Worm (Caenorhabditis elegans) whole organism, L4 larva: ENCODE measurements around the gene F32D8.1.

Experiments used
- D1046.2 ChIP-seq: fragments of 200-800 bp; sonication (Bioruptor generic); IDR thresholded peaks from 2 replicates; pipeline ENCODE4 v1.3.6; 2022; ENCODE audit warnings: missing genetic modification characterization, missing compliant biosample characterization
- F10B5.3 ChIP-seq: sonication (generic microtip); optimal IDR thresholded peaks from 2 replicates; lab custom pipeline; 2016; ENCODE audit warnings: mild to moderate bottlenecking, missing genetic modification characterization, missing compliant biosample characterization
- F44E2.7 ChIP-seq: fragments of 200-800 bp; sonication (Bioruptor generic); IDR thresholded peaks from 2 replicates; pipeline ENCODE4 v2.1.2; 2022; ENCODE audit warnings: missing genetic modification characterization, missing compliant biosample characterization
- T20F7.1 ChIP-seq: fragments of 200-800 bp; sonication (Bioruptor generic); optimal IDR thresholded peaks from 2 replicates; lab custom pipeline; 2018; ENCODE audit warnings: mild to moderate bottlenecking, missing genetic modification characterization, missing compliant biosample characterization
- T26A8.4 ChIP-seq: fragments of 200-800 bp; sonication (Bioruptor generic); IDR thresholded peaks from 2 replicates; pipeline ENCODE4 v1.3.6; 2022; ENCODE audit warnings: missing genetic modification characterization, missing compliant biosample characterization
- Y5F2A.4 ChIP-seq: fragments of 200-800 bp; sonication (Bioruptor generic); optimal IDR thresholded peaks from 2 replicates; lab custom pipeline; 2018; ENCODE audit warnings: mild to moderate bottlenecking, missing genetic modification characterization, missing compliant biosample characterization
- ZK337.2 ChIP-seq: fragments of 200-800 bp; sonication (Bioruptor generic); IDR thresholded peaks from 2 replicates; pipeline ENCODE4 v1.3.6; 2022; ENCODE audit warnings: missing genetic modification reagents, missing genetic modification characterization, missing compliant biosample characterization
- ZK546.5 ChIP-seq, 2 experiments: sonication (generic microtip); optimal IDR thresholded peaks; 2 replicates each; lab custom pipeline; 2017; ENCODE audit warnings: missing biosample characterization in 2 of 2, missing genetic modification characterization in 2 of 2
- aha-1 ChIP-seq: fragments of 150-350 bp; peaks from one replicate; lab custom pipeline; 2014; ENCODE audit warnings: missing biosample characterization, missing genetic modification characterization
- aly-2 ChIP-seq: sonication (generic microtip); optimal IDR thresholded peaks from 2 replicates; lab custom pipeline; 2018; ENCODE audit warnings: missing biosample characterization, missing genetic modification characterization
- arid-1 ChIP-seq: fragments of 200-800 bp; sonication (Bioruptor generic); conservative IDR thresholded peaks from 2 replicates; pipeline ENCODE4 v1.3.6; 2022; ENCODE audit warnings: missing genetic modification reagents, missing genetic modification characterization, missing compliant biosample characterization
- attf-4 ChIP-seq: sonication (generic microtip); optimal IDR thresholded peaks from 3 replicates; lab custom pipeline; 2017; ENCODE audit warnings: missing biosample characterization, missing genetic modification characterization
- ceh-28 ChIP-seq: fragments of 150-350 bp; optimal IDR thresholded peaks from 2 replicates; lab custom pipeline; 2014; ENCODE audit warnings: missing biosample characterization, missing genetic modification reagents, missing genetic modification characterization
- ceh-82 ChIP-seq: sonication (generic microtip); optimal IDR thresholded peaks from 2 replicates; lab custom pipeline; 2017; ENCODE audit warnings: missing biosample characterization, missing genetic modification characterization
- ces-1 ChIP-seq: fragments of 150-350 bp; sonication (generic microtip); optimal IDR thresholded peaks from 4 replicates; lab custom pipeline; 2014; ENCODE audit warnings: missing biosample characterization, missing genetic modification reagents, missing genetic modification characterization
- cey-2 ChIP-seq: sonication (generic microtip); optimal IDR thresholded peaks from 3 replicates; lab custom pipeline; 2017; ENCODE audit warnings: missing genetic modification characterization, mild to moderate bottlenecking, missing compliant biosample characterization, antibody characterized with exemption, borderline replicate concordance; ENCODE audit not compliant: insufficient read depth
- ctbp-1 ChIP-seq: fragments of 200-800 bp; sonication (Bioruptor generic); IDR thresholded peaks from 2 replicates; pipeline ENCODE4 v1.3.6; 2022; ENCODE audit warnings: missing genetic modification reagents, missing genetic modification characterization, missing compliant biosample characterization
- daf-12 ChIP-seq: fragments of 150-350 bp; optimal IDR thresholded peaks from 2 replicates; lab custom pipeline; 2014; ENCODE audit warnings: missing biosample characterization, missing genetic modification reagents, missing genetic modification characterization
- dmd-8 ChIP-seq: fragments of 200-800 bp; sonication (Bioruptor generic); IDR thresholded peaks from 2 replicates; pipeline ENCODE4 v1.3.6; 2022; ENCODE audit warnings: missing genetic modification characterization, missing compliant biosample characterization
- dmd-9 ChIP-seq: fragments of 200-800 bp; sonication (Bioruptor generic); IDR thresholded peaks from 2 replicates; pipeline ENCODE4 v1.3.6; 2022; ENCODE audit warnings: missing genetic modification reagents, missing genetic modification characterization, missing compliant biosample characterization
- duxl-1 ChIP-seq: sonication (generic microtip); optimal IDR thresholded peaks from 2 replicates; lab custom pipeline; 2016; ENCODE audit warnings: mild to moderate bottlenecking, missing genetic modification characterization, moderate library complexity, missing compliant biosample characterization; ENCODE audit not compliant: poor library complexity
- egl-43 ChIP-seq: fragments of 200-800 bp; sonication (Bioruptor generic); IDR thresholded peaks from 2 replicates; pipeline ENCODE4 v1.3.6; 2022; ENCODE audit warnings: missing genetic modification reagents, missing genetic modification characterization, missing compliant biosample characterization
- hif-1 ChIP-seq, 2 experiments: sonication (generic microtip); optimal IDR thresholded peaks; 2 replicates each; lab custom pipeline; 2016 to 2017; ENCODE audit warnings: missing compliant biosample characterization in 2 of 2, missing genetic modification characterization in 2 of 2, missing genetic modification reagents in 2 of 2, missing genotype in 2 of 2, mild to moderate bottlenecking in 1 of 2
- hlh-11 ChIP-seq: fragments of 200-800 bp; sonication (Bioruptor generic); optimal IDR thresholded peaks from 2 replicates; lab custom pipeline; 2018; ENCODE audit warnings: mild to moderate bottlenecking, missing genetic modification characterization, missing compliant biosample characterization
- lim-7 ChIP-seq: fragments of 200-800 bp; sonication (Bioruptor generic); IDR thresholded peaks from 2 replicates; pipeline ENCODE4 v1.3.6; 2022; ENCODE audit warnings: missing genetic modification characterization, missing compliant biosample characterization
- lin-15B ChIP-seq: fragments of 150-350 bp; sonication (generic microtip); optimal IDR thresholded peaks from 3 replicates; lab custom pipeline; 2014; ENCODE audit warnings: missing biosample characterization, missing genetic modification characterization
- lin-38 ChIP-seq: fragments of 200-800 bp; sonication (Bioruptor generic); IDR thresholded peaks from 2 replicates; pipeline ENCODE4 v1.3.6; 2022; ENCODE audit warnings: missing genetic modification reagents, missing genetic modification characterization, missing compliant biosample characterization
- lir-3 ChIP-seq: sonication (generic microtip); optimal IDR thresholded peaks from 2 replicates; lab custom pipeline; 2016; ENCODE audit warnings: mild to moderate bottlenecking, missing genetic modification characterization, missing compliant biosample characterization
- mdl-1 ChIP-seq, 2 experiments: fragments of 150-350 bp in 1 of 2; sonication (generic microtip) in 1 of 2; optimal IDR thresholded peaks; 2 replicates each; lab custom pipeline; 2014 to 2017; ENCODE audit warnings: missing biosample characterization in 2 of 2, missing genetic modification characterization in 2 of 2
- mep-1 ChIP-seq: fragments of 150-350 bp; sonication (generic microtip); optimal IDR thresholded peaks from 3 replicates; lab custom pipeline; 2014; ENCODE audit warnings: missing biosample characterization, missing genetic modification characterization
- mxl-3 ChIP-seq: fragments of 200-800 bp; sonication (Bioruptor generic); optimal IDR thresholded peaks from 2 replicates; lab custom pipeline; 2018; ENCODE audit warnings: mild to moderate bottlenecking, missing genetic modification characterization, missing compliant biosample characterization
- nhr-10 ChIP-seq: fragments of 150-350 bp; optimal IDR thresholded peaks from 2 replicates; lab custom pipeline; 2014; ENCODE audit warnings: missing biosample characterization, missing genetic modification characterization
- nhr-11 ChIP-seq: fragments of 150-350 bp; optimal IDR thresholded peaks from 2 replicates; lab custom pipeline; 2014; ENCODE audit warnings: missing biosample characterization, missing genetic modification characterization
- nhr-111 ChIP-seq: fragments of 200-800 bp; sonication (Bioruptor generic); optimal IDR thresholded peaks from 2 replicates; lab custom pipeline; 2018; ENCODE audit warnings: mild to moderate bottlenecking, missing genetic modification characterization, missing compliant biosample characterization
- nhr-25 ChIP-seq: sonication (generic microtip); optimal IDR thresholded peaks from 2 replicates; lab custom pipeline; 2017; ENCODE audit warnings: missing genetic modification characterization, mild to moderate bottlenecking, missing compliant biosample characterization, antibody characterized with exemption, moderate library complexity, borderline replicate concordance; ENCODE audit not compliant: insufficient read depth
- pha-4 ChIP-seq, 2 experiments: fragments of 150-350 bp in 1 of 2; fragments of 200-800 bp in 1 of 2; sonication (Bioruptor generic) in 1 of 2; IDR thresholded peaks in 1 of 2; optimal IDR thresholded peaks in 1 of 2; 2 replicates each; pipeline versions ENCODE4 v1.3.6 to Lab custom; 2014 to 2022; ENCODE audit warnings: missing genetic modification characterization in 2 of 2, missing genetic modification reagents in 2 of 2, missing biosample characterization in 1 of 2, missing compliant biosample characterization in 1 of 2
- php-3 ChIP-seq: fragments of 200-800 bp; sonication (Bioruptor generic); IDR thresholded peaks from 2 replicates; pipeline ENCODE4 v1.3.6; 2022; ENCODE audit warnings: missing genetic modification reagents, missing genetic modification characterization, missing compliant biosample characterization
- pqm-1 ChIP-seq: sonication (generic microtip); optimal IDR thresholded peaks from 2 replicates; lab custom pipeline; 2017; ENCODE audit warnings: missing biosample characterization, missing genetic modification characterization
- saeg-2 ChIP-seq: fragments of 200-800 bp; sonication (Bioruptor generic); IDR thresholded peaks from 2 replicates; pipeline ENCODE4 v1.3.6; 2022; ENCODE audit warnings: missing genetic modification reagents, missing genetic modification characterization, missing compliant biosample characterization
- skn-1 ChIP-seq: fragments of 150-350 bp; optimal IDR thresholded peaks from 2 replicates; lab custom pipeline; 2014; ENCODE audit warnings: missing biosample characterization, missing genetic modification characterization
- tag-97 ChIP-seq: fragments of 200-800 bp; sonication (Bioruptor generic); IDR thresholded peaks from 2 replicates; pipeline ENCODE4 v1.3.6; 2022; ENCODE audit warnings: missing genetic modification characterization, missing compliant biosample characterization
- unc-62 ChIP-seq, 3 experiments: fragments of 150-350 bp in 1 of 3; sonication (generic microtip); optimal IDR thresholded peaks in 2 of 3; peaks in 1 of 3; 1 replicate in 1 of 3; 2 replicates in 2 of 3; lab custom pipeline; 2014 to 2017; ENCODE audit warnings: missing biosample characterization in 3 of 3, missing genetic modification characterization in 3 of 3, missing genetic modification reagents in 3 of 3, missing genotype in 1 of 3
- zag-1 ChIP-seq: fragments of 150-350 bp; optimal IDR thresholded peaks from 2 replicates; lab custom pipeline; 2014; ENCODE audit warnings: missing biosample characterization, missing genetic modification characterization
- zip-11 ChIP-seq: fragments of 200-800 bp; sonication (Bioruptor generic); IDR thresholded peaks from 2 replicates; pipeline ENCODE4 v1.3.6; 2022; ENCODE audit warnings: missing genetic modification characterization, missing compliant biosample characterization
- ztf-11 ChIP-seq: fragments of 150-350 bp; optimal IDR thresholded peaks from 2 replicates; lab custom pipeline; 2014; ENCODE audit warnings: missing biosample characterization, missing genetic modification characterization
- ztf-7 ChIP-seq: fragments of 150-350 bp; optimal IDR thresholded peaks from 2 replicates; lab custom pipeline; 2014; ENCODE audit warnings: missing biosample characterization, missing genetic modification characterization

The F32D8.1 gene

ce11 chrV:10859775-10860174 lies 20.9 kb upstream of the F32D8.1 start (continued):
- no peak for TF ChIP-seq mep-1 (tag; lab: Kevin White, UChicago)
- TF ChIP-seq ZK337.2: no peak
- peak; percentile 60; the same call in 1 of the 2 replicates for TF ChIP-seq php-3
- no peak for TF ChIP-seq F44E2.7 (GFP tag; lab: Robert Waterston, UW)
- TF ChIP-seq lin-38 (GFP tag; lab: Robert Waterston, UW): no peak
- peak; percentile 23 for TF ChIP-seq mxl-3 (GFP tag; lab: Kevin White, UChicago)
- TF ChIP-seq attf-4 (tag; lab: Kevin White, UChicago): no peak
- no peak for TF ChIP-seq egl-43 (GFP tag; lab: Robert Waterston, UW)
- TF ChIP-seq dmd-9 (GFP tag; lab: Robert Waterston, UW): no peak
- TF ChIP-seq pqm-1: peak; percentile 94
- peak; percentile 99 for TF ChIP-seq aha-1 (tag; lab: Kevin White, UChicago)
- TF ChIP-seq lim-7: no peak
- TF ChIP-seq T26A8.4 (GFP tag; lab: Robert Waterston, UW): no peak
- TF ChIP-seq daf-12 (tag; lab: Kevin White, UChicago): no peak
- TF ChIP-seq ceh-28 (tag; lab: Kevin White, UChicago): no peak
- TF ChIP-seq ces-1 (GFP tag; lab: Kevin White, UChicago): no peak
- TF ChIP-seq ztf-11 (tag; lab: Kevin White, UChicago): no peak
- no peak for TF ChIP-seq nhr-11 (tag; lab: Kevin White, UChicago)
- no peak for TF ChIP-seq T20F7.1
- no peak for TF ChIP-seq tag-97 (GFP tag; lab: Robert Waterston, UW)
- no peak for TF ChIP-seq zip-11 (GFP tag; lab: Robert Waterston, UW)
- no peak for TF ChIP-seq ZK546.5 (tag; optimal IDR thresholded peaks at IDR 0.05; lab: Kevin White, UChicago)
- TF ChIP-seq F10B5.3 (tag; lab: Kevin White, UChicago): no peak
- peak in 1 of 2 experiments; percentile 33 for TF ChIP-seq hif-1 (tag; optimal IDR thresholded peaks at IDR 0.05; lab: Kevin White, UChicago)

ce11 chrV:10860526-10861037 lies 20.1 kb upstream of the F32D8.1 start:
- TF ChIP-seq nhr-10 (tag; lab: Kevin White, UChicago): no peak
- TF ChIP-seq unc-62 (GFP tag; optimal IDR thresholded peaks at IDR 0.05 in 1 of 2; lab: Kevin White, UChicago): peak in 1 of 2 experiments; percentile 98
- TF ChIP-seq unc-62 (tag; optimal IDR thresholded peaks at IDR 0.05; lab: Kevin White, UChicago): no peak
- TF ChIP-seq, all 104 proteins: peak for 1

ce11 chrV:10861611-10862262 lies 18.9 kb upstream of the F32D8.1 start:
- TF ChIP-seq attf-4 (tag; lab: Kevin White, UChicago): no peak
- no peak for TF ChIP-seq lin-15B
- no peak for TF ChIP-seq ctbp-1 (GFP tag; lab: Robert Waterston, UW)
- TF ChIP-seq dmd-8 (GFP tag; lab: Robert Waterston, UW): no peak
- no peak for TF ChIP-seq zag-1
- TF ChIP-seq duxl-1: no peak
- no peak for TF ChIP-seq pha-4 (GFP tag; IDR thresholded peaks at IDR 0.05; lab: Robert Waterston, UW)
- no peak for TF ChIP-seq pha-4 (tag; optimal IDR thresholded peaks at IDR 0.05; lab: Kevin White, UChicago)
- no peak for TF ChIP-seq ztf-7 (tag; lab: Kevin White, UChicago)
- peak; percentile 42 for TF ChIP-seq hlh-11 (tag; lab: Kevin White, UChicago)
- TF ChIP-seq cey-2 (tag; lab: Kevin White, UChicago): no peak
- TF ChIP-seq nhr-111 (GFP tag; lab: Kevin White, UChicago): no peak
- no peak for TF ChIP-seq skn-1
- TF ChIP-seq ZK546.5 (tag; optimal IDR thresholded peaks at IDR 0.05; lab: Kevin White, UChicago): no peak
- TF ChIP-seq nhr-25: no peak
- TF ChIP-seq arid-1 (GFP tag; lab: Robert Waterston, UW): no peak
- no peak for TF ChIP-seq nhr-10 (tag; lab: Kevin White, UChicago)
- no peak for TF ChIP-seq D1046.2 (GFP tag; lab: Robert Waterston, UW)
- TF ChIP-seq lir-3 (tag; lab: Kevin White, UChicago): no peak
- TF ChIP-seq ceh-82 (tag; lab: Kevin White, UChicago): no peak
- no peak for TF ChIP-seq Y5F2A.4 (GFP tag; lab: Kevin White, UChicago)
- no peak for TF ChIP-seq saeg-2 (GFP tag; lab: Robert Waterston, UW)
- peak in 1 of 2 experiments; percentile 51 for TF ChIP-seq hif-1 (tag; optimal IDR thresholded peaks at IDR 0.05; lab: Kevin White, UChicago)
- TF ChIP-seq aly-2 (tag; lab: Kevin White, UChicago): no peak
- TF ChIP-seq mdl-1 (tag; optimal IDR thresholded peaks at IDR 0.05; lab: Kevin White, UChicago): peak in 1 of 2 experiments; percentile 24
- no peak for TF ChIP-seq F44E2.7 (GFP tag; lab: Robert Waterston, UW)
- no peak for TF ChIP-seq mxl-3 (GFP tag; lab: Kevin White, UChicago)
